Fruit fly (Drosophila melanogaster): ENCODE data around the gene hb.
A peak's percentile ranks its signal among the peaks of the same experiment; 100 is the strongest.

hb gene

dm6 chr3R:8731597-8732263 is 34.1 kb upstream of the hb start, which contains the start of the genes M1BP and CG8202 (continued):
- peak; percentile 43; the same call in 1 of the 2 replicates for TF ChIP-seq Awh (GFP tag; IDR thresholded peaks at IDR 0.05)
- peak; percentile 94 for TF ChIP-seq CG7839 (tag; optimal IDR thresholded peaks at IDR 0.05)
- no peak for TF ChIP-seq Dref (GFP tag; IDR thresholded peaks at IDR 0.05)
- TF ChIP-seq Atf-2 (GFP tag; optimal IDR thresholded peaks at IDR 0.05) = no peak
- TF ChIP-seq CG12391 (tag; optimal IDR thresholded peaks at IDR 0.05) = peak; percentile 95
- TF ChIP-seq CG9727 (GFP tag; optimal IDR thresholded peaks at IDR 0.05) = peak; percentile 96
- TF ChIP-seq ttk (GFP tag; IDR thresholded peaks at IDR 0.05) = peak; percentile 70; the same call in 1 of the 2 replicates
- TF ChIP-seq CG13424 (tag; optimal IDR thresholded peaks at IDR 0.05) = peak; percentile 96
- peak; percentile 94 for TF ChIP-seq ind (GFP tag; optimal IDR thresholded peaks at IDR 0.05)
- no peak for TF ChIP-seq pb (GFP tag; optimal IDR thresholded peaks at IDR 0.05)
- TF ChIP-seq CG13287 (GFP tag; IDR thresholded peaks at IDR 0.05; ENCODE audit: partially characterized antibody) = no peak
- peak; percentile 84 for TF ChIP-seq CG17359 (tag; optimal IDR thresholded peaks at IDR 0.05)
- TF ChIP-seq CG4707 (GFP tag; optimal IDR thresholded peaks at IDR 0.05) = peak; percentile 13
- TF ChIP-seq hbn (GFP tag; IDR thresholded peaks at IDR 0.05; ENCODE audit: partially characterized antibody) = no peak
- TF ChIP-seq repo (GFP tag; optimal IDR thresholded peaks at IDR 0.05) = no peak
- peak; percentile 67 for TF ChIP-seq ATbp (GFP tag; optimal IDR thresholded peaks at IDR 0.05)
- peak; percentile 97 for TF ChIP-seq CG2678 (tag; optimal IDR thresholded peaks at IDR 0.05)
- TF ChIP-seq gfzf (GFP tag; optimal IDR thresholded peaks at IDR 0.05) = no peak
- TF ChIP-seq crp (GFP tag; optimal IDR thresholded peaks at IDR 0.05) = peak in 1 of 2 experiments; percentile 73
- peak; percentile 91 for TF ChIP-seq CG4424 (GFP tag; optimal IDR thresholded peaks at IDR 0.05)
- peak; percentile 27 for TF ChIP-seq ems (GFP tag; optimal IDR thresholded peaks at IDR 0.05)
- TF ChIP-seq CG11093 (GFP tag; IDR thresholded peaks at IDR 0.05) = peak; percentile 72; the same call in 1 of the 3 replicates
- TF ChIP-seq pfk (GFP tag; optimal IDR thresholded peaks at IDR 0.05) = no peak
- TF ChIP-seq cg (GFP tag; optimal IDR thresholded peaks at IDR 0.05) = no peak
- TF ChIP-seq Bdp1 (GFP tag; optimal IDR thresholded peaks at IDR 0.05) = no peak
- peak; percentile 84 for TF ChIP-seq Xrp1 (GFP tag; IDR thresholded peaks at IDR 0.05)
- TF ChIP-seq CG2889 (GFP tag; IDR thresholded peaks at IDR 0.05) = peak; percentile 55; the same call in 1 of the 3 replicates
- TF ChIP-seq Atf6 (GFP tag; IDR thresholded peaks at IDR 0.05) = peak; percentile 55
- peak; percentile 84 for TF ChIP-seq Hand (GFP tag; optimal IDR thresholded peaks at IDR 0.05)
- TF ChIP-seq MTF-1 (GFP tag; optimal IDR thresholded peaks at IDR 0.05; ENCODE audit: borderline replicate concordance) = peak; percentile 37
- no peak for TF ChIP-seq CG7987 (GFP tag; optimal IDR thresholded peaks at IDR 0.05)
- no peak for TF ChIP-seq C15 (GFP tag; IDR thresholded peaks at IDR 0.05)
- TF ChIP-seq Max (GFP tag; optimal IDR thresholded peaks at IDR 0.05) = peak; percentile 74
- peak; percentile 91 for TF ChIP-seq row (GFP tag; IDR thresholded peaks at IDR 0.05)
- TF ChIP-seq bcd (GFP tag; optimal IDR thresholded peaks at IDR 0.05) = peak; percentile 90
- TF ChIP-seq wor (GFP tag; IDR thresholded peaks at IDR 0.05) = peak; percentile 56
- no peak for TF ChIP-seq h (optimal IDR thresholded peaks at IDR 0.05)
- TF ChIP-seq NC2β (GFP tag; optimal IDR thresholded peaks at IDR 0.05) = peak; percentile 13
- TF ChIP-seq bbx (GFP tag; IDR thresholded peaks at IDR 0.05; ENCODE audit: partially characterized antibody) = no peak
- peak; percentile 73; the same call in 1 of the 2 replicates for TF ChIP-seq E2f1 (GFP tag; IDR thresholded peaks at IDR 0.05)
- peak; percentile 56; the same call in 1 of the 2 replicates for TF ChIP-seq ssp (GFP tag; IDR thresholded peaks at IDR 0.05)
- peak; percentile 43 for TF ChIP-seq Dad (GFP tag; optimal IDR thresholded peaks at IDR 0.05)
- TF ChIP-seq maf-S (GFP tag; optimal IDR thresholded peaks at IDR 0.05) = no peak
- TF ChIP-seq CG34224 (GFP tag; IDR thresholded peaks at IDR 0.05; ENCODE audit: partially characterized antibody) = no peak
- TF ChIP-seq fd64A (GFP tag; optimal IDR thresholded peaks at IDR 0.05) = peak; percentile 18
- no peak for TF ChIP-seq tna (GFP tag; IDR thresholded peaks at IDR 0.05; ENCODE audit: partially characterized antibody)
- TF ChIP-seq CG17328 (GFP tag; IDR thresholded peaks at IDR 0.05) = no peak; the same call in 1 of the 2 replicates
- TF ChIP-seq Poxn (GFP tag; IDR thresholded peaks at IDR 0.05) = no peak
- no peak for TF ChIP-seq Dek (tag; optimal IDR thresholded peaks at IDR 0.05)

All from whole organism, embryonic.